Worm (Caenorhabditis elegans): ENCODE measurements around the gene spig-4.

spig-4 gene

DNA sequence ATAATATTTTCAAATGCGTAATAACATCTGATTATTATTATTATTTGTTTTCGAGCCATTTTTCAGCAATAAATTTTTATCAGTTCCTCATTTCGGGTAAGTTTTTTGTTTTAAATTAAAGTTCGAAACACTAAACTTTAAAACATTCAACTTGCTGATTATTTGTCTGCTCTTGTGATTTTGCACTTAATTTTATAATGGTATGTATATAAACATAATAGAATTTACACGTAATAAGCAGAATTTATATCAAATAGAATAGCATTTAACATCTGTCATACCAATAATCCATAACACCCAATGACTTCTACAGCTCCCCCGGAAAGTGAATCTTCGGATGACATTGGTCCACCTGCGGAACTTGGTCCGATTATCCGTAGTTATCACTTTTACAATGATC is 26.4 kb upstream of the spig-4 start, which contains the start of gene srm-4:
Gene srm-4 (plus strand): TSS at position 301 of the 400 bp plus-strand sequence.
- TF ChIP-seq dpl-1 (GFP tag; optimal IDR thresholded peaks at IDR 0.05) (no peak), tlp-1 (tag; optimal IDR thresholded peaks at IDR 0.05) (no peak), unc-62 (GFP tag; optimal IDR thresholded peaks at IDR 0.05) (no peak), F16B12.6 (tag; optimal IDR thresholded peaks at IDR 0.05) (no peak), ztf-11 (tag; optimal IDR thresholded peaks at IDR 0.05) (no peak), efl-3 (GFP tag; optimal IDR thresholded peaks at IDR 0.05) (no peak), mdl-1 (tag; optimal IDR thresholded peaks at IDR 0.05) (no peak), nhr-19 (GFP tag; conservative IDR thresholded peaks at IDR 0.05) (no peak), zip-4 (GFP tag; optimal IDR thresholded peaks at IDR 0.05) (no peak), snu-23 (GFP tag; optimal IDR thresholded peaks at IDR 0.05) (no peak)

DNA sequence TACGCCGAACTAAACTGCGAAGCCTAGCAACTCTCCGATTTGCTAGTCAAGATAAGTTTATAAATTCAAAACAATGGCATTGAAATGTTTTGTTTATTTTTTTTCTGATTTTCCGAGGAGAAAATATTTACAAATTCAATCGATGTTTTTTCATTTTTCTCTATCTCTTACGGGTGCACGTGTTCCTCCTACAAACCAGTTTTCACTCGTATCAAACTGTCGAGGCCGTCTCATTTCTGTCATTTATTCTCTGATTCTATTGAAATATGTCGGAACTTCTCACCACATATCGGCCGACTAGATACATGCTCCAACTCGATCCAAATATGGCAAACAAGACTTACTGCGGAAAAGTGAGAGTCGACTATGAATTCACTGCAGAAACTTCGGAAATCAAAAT is 24.8 kb upstream of the spig-4 start, which contains the start of gene F47B8.8:
Gene F47B8.8 (plus strand): TSS at position 257 of the 400 bp plus-strand sequence.
- TF ChIP-seq nhr-85 (tag) (peak; percentile 75), snu-23 (GFP tag; optimal IDR thresholded peaks at IDR 0.05) (peak; percentile 36), nhr-71 (tag; optimal IDR thresholded peaks at IDR 0.05) (peak; percentile 5), grh-1 (GFP tag; IDR thresholded peaks at IDR 0.05) (peak; percentile 65), elt-2 (tag; optimal IDR thresholded peaks at IDR 0.05) (no peak), blmp-1 (tag; optimal IDR thresholded peaks at IDR 0.05) (peak; percentile 73), mdl-1 (tag; optimal IDR thresholded peaks at IDR 0.05) (peak in 1 of 2 experiments; percentile 20), lin-14 (GFP tag; optimal IDR thresholded peaks at IDR 0.05) (peak; percentile 55), elt-3 (tag; optimal IDR thresholded peaks at IDR 0.05) (peak in 1 of 6 experiments; percentile 58), C04F5.9 (tag; optimal IDR thresholded peaks at IDR 0.05) (no peak)

DNA sequence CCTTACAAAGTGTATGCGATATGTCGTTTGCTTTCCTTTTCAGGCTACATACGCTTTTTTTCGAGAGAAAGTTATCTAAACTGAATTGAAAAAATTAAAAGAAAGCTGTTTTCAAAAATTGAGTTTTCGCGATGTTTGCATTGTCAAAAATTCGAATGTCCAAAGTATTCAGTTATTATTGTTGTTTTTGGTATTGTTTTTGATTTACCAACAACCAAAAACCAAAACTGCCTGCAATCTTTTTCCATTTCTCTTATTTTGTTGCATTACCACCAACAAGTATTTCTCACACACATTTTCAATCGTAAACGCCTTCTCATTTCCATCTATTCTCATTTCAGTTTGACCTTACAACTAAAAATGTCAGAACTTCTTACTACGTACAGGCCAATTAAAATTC is 22.1 kb upstream of the spig-4 start, which contains the start of gene pepm-1:
Gene pepm-1 (plus strand): TSS at position 301 of the 400 bp plus-strand sequence.
- no peak for TF ChIP-seq lin-39 (tag; optimal IDR thresholded peaks at IDR 0.05)
- peak; percentile 13 for TF ChIP-seq blmp-1 (tag; optimal IDR thresholded peaks at IDR 0.05)
- no peak for TF ChIP-seq C04F5.9 (tag; optimal IDR thresholded peaks at IDR 0.05)
- no peak for TF ChIP-seq sptf-1 (tag; optimal IDR thresholded peaks at IDR 0.05)
- TF ChIP-seq lir-3 (tag; optimal IDR thresholded peaks at IDR 0.05; ENCODE audit: poor library complexity), result no peak
- TF ChIP-seq aly-2 (tag; optimal IDR thresholded peaks at IDR 0.05), result no peak

DNA sequence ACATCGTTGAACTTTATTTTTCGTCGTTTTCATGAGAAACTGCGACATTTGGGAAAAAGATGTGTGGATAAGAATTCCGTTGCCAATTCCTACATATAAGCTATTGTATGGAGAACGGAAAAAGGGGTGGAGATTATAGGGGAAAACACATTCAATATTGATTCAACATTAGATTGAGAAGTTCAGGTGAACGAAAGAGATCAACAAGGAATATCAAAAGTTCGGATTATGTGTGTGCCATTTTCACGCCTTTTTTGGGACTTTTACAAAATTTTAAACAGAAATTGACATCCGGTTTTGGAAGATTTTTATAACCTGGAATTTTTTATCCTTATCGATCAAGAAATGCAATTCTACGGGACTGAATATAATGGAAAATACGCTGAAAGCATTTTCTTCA is 21.1 kb upstream of the spig-4 start, which contains the start of gene F47B8.5:
Gene F47B8.5 (minus strand): TSS at position 101 of the 400 bp plus-strand sequence.
- TF ChIP-seq mef-2 (tag; optimal IDR thresholded peaks at IDR 0.05), result no peak
- TF ChIP-seq fkh-4 (tag; optimal IDR thresholded peaks at IDR 0.05; ENCODE audit: borderline replicate concordance), result no peak
- TF ChIP-seq lin-39 (tag; optimal IDR thresholded peaks at IDR 0.05), result no peak
- no peak for TF ChIP-seq mep-1 (tag; optimal IDR thresholded peaks at IDR 0.05)
- TF ChIP-seq lin-35 (GFP tag; optimal IDR thresholded peaks at IDR 0.05), result no peak
- no peak for TF ChIP-seq elt-3 (tag; optimal IDR thresholded peaks at IDR 0.05)
- TF ChIP-seq ceh-63 (GFP tag; optimal IDR thresholded peaks at IDR 0.05), result no peak
- TF ChIP-seq nhr-20 (tag; optimal IDR thresholded peaks at IDR 0.05), result no peak
- TF ChIP-seq fkh-8 (tag; optimal IDR thresholded peaks at IDR 0.05), result no peak
- TF ChIP-seq mab-9 (GFP tag; IDR thresholded peaks at IDR 0.05), result no peak
- TF ChIP-seq isw-1 (GFP tag; IDR thresholded peaks at IDR 0.05), result no peak
- no peak for TF ChIP-seq dpl-1 (GFP tag; optimal IDR thresholded peaks at IDR 0.05)

DNA sequence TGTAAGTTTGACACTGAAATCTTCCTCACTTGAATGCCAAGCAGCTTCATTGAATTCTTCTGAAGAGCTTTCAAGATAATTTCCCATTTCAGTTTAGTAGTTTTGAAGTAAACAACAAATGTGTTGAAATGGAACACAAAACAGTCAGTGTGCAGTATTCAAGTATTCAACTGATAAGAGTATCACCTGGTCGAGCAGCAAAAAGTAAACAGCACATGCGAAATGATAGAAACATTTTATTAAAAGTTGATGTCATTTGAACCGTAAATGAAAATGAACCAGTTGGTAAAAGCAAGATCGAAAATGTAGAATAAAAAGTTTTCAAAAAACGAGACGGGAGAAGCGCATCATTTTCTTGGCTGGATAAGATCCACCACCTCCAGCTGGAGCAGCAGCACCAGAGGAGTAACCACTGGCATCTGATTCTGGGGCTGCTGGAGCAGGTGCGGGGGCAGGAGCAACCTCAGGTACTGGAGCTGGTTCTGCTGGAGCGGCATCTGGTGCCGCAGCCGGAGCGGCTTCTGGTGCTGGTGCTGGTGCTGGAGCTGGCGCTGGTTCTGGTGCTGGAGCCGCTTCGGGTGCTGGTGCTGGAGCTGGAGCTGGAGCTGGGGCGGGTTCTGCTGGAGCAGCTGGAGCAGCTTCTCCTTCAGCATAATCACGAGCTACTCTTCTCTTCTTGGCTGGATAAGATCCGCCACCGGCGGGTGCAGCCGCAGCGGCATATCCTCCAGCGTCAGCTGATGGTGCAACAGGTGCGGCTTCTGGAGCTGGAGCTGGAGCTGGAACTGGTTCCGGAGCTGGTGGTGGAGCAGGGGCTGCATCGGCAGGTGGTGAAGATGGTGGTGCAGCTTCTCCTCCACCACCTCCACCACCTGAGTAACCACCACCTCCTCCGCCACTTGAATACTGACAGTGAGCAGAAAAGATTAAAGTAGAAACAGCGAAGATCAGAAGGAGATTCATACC is 18.1 kb upstream of the spig-4 start, which contains the start of the genes F47B8.4 and F47B8.18:
Gene F47B8.4 (minus strand): TSS at position 172 of the 966 bp plus-strand sequence.
Gene F47B8.18 (minus strand): TSS at position 963 of the 966 bp plus-strand sequence.
- TF ChIP-seq unc-130 (tag; optimal IDR thresholded peaks at IDR 0.05) (no peak), ceh-8 (GFP tag; optimal IDR thresholded peaks at IDR 0.05) (peak; percentile 83)

Data from whole organism, L1 larva.